Fruit fly (Drosophila melanogaster): ENCODE measurements around the gene RpS27.

- no peak for TF ChIP-seq usp (GFP tag; optimal IDR thresholded peaks at IDR 0.05)
- TF ChIP-seq EcR (GFP tag; optimal IDR thresholded peaks at IDR 0.05): no peak
- no peak for TF ChIP-seq psq (optimal IDR thresholded peaks at IDR 0.05)
- TF ChIP-seq pan (optimal IDR thresholded peaks at IDR 0.05): no peak
Observed at dm6 chr3R:25279796-25280350, 32.6 kb upstream of the RpS27 start, which contains the start of gene CG10514.

Measured in whole organism.